Worm (Caenorhabditis elegans): ENCODE results near the gene C18D11.10.

- no peak for TF ChIP-seq zfh-2 (GFP tag; conservative IDR thresholded peaks at IDR 0.05)
- no peak for TF ChIP-seq F57C9.4 (tag; optimal IDR thresholded peaks at IDR 0.05)
- TF ChIP-seq ceh-27 (GFP tag; optimal IDR thresholded peaks at IDR 0.05) = no peak
- TF ChIP-seq chd-7 (tag; optimal IDR thresholded peaks at IDR 0.05) = no peak
Measured at ce11 chrIII:11789480-11789879, 18.0 kb upstream of the C18D11.10 start.
